Fruit fly (Drosophila melanogaster) whole organism, embryonic: ENCODE measurements around the gene CG3337.

Experiments used
- ATbp ChIP-seq: fragments of 200-800 bp; sonication (Bioruptor generic); optimal IDR thresholded peaks from 2 replicates; lab custom pipeline; 2017; ENCODE audit warnings: missing biosample characterization, mild to moderate bottlenecking, missing genetic modification characterization, missing genetic modification reagents
- Ada2b ChIP-seq: fragments of 200-800 bp; sonication (Bioruptor generic); IDR thresholded peaks from 2 replicates; pipeline ENCODE4 v1.3.6; 2022; ENCODE audit warnings: missing biosample characterization, missing genetic modification characterization
- Asciz ChIP-seq: fragments of 200-800 bp; sonication (Bioruptor generic); optimal IDR thresholded peaks from 2 replicates; lab custom pipeline; 2017; ENCODE audit warnings: missing biosample characterization, mild to moderate bottlenecking, missing genetic modification characterization, missing genetic modification reagents
- CG10209 ChIP-seq: fragments of 200-800 bp; sonication (Bioruptor generic); optimal IDR thresholded peaks from 3 replicates; lab custom pipeline; 2017; ENCODE audit warnings: missing biosample characterization, mild to moderate bottlenecking, missing genetic modification characterization, missing genetic modification reagents
- CG10462 ChIP-seq: fragments of 200-800 bp; sonication (Bioruptor generic); optimal IDR thresholded peaks from 2 replicates; lab custom pipeline; 2016; ENCODE audit warnings: missing biosample characterization, missing genetic modification characterization
- CG11696 ChIP-seq: fragments of 200-800 bp; sonication (Bioruptor generic); IDR thresholded peaks from 2 replicates; pipeline ENCODE4 v1.3.6; 2022; ENCODE audit warnings: missing biosample characterization, missing genetic modification characterization
- CG12071 ChIP-seq: fragments of 200-800 bp; sonication (Bioruptor generic); optimal IDR thresholded peaks from 3 replicates; lab custom pipeline; 2018; ENCODE audit warnings: missing biosample characterization, mild to moderate bottlenecking, missing genetic modification characterization
- CG12769 ChIP-seq: fragments of 200-800 bp; sonication (Bioruptor generic); optimal IDR thresholded peaks from 2 replicates; lab custom pipeline; 2019; ENCODE audit warnings: missing biosample characterization, mild to moderate bottlenecking, missing genetic modification characterization, moderate library complexity
- CG13775 ChIP-seq: fragments of 200-800 bp; sonication (Bioruptor generic); optimal IDR thresholded peaks from 3 replicates; lab custom pipeline; 2017; ENCODE audit warnings: missing biosample characterization, mild to moderate bottlenecking, missing genetic modification characterization
- CG14050 ChIP-seq: fragments of 200-800 bp; sonication (Bioruptor generic); IDR thresholded peaks from 3 replicates; pipeline ENCODE4 v1.3.6; 2022; ENCODE audit warnings: missing biosample characterization, missing genetic modification characterization
- CG1529 ChIP-seq: fragments of 200-800 bp; sonication (Bioruptor generic); optimal IDR thresholded peaks from 3 replicates; lab custom pipeline; 2018; ENCODE audit warnings: missing biosample characterization, missing genetic modification characterization
- CG1603 ChIP-seq: fragments of 200-800 bp; sonication (Bioruptor generic); optimal IDR thresholded peaks from 2 replicates; lab custom pipeline; 2019; ENCODE audit warnings: missing biosample characterization, mild to moderate bottlenecking, missing genetic modification characterization, moderate library complexity
- CG16863 ChIP-seq: fragments of 200-800 bp; sonication (Bioruptor generic); optimal IDR thresholded peaks from 3 replicates; lab custom pipeline; 2016; ENCODE audit warnings: missing biosample characterization, missing genetic modification characterization
- CG2875 ChIP-seq: fragments of 200-800 bp; sonication (Bioruptor generic); optimal IDR thresholded peaks from 2 replicates; lab custom pipeline; 2017; ENCODE audit warnings: missing biosample characterization, mild to moderate bottlenecking, missing genetic modification characterization, missing genetic modification reagents
- CG30431 ChIP-seq: fragments of 200-800 bp; sonication (Bioruptor generic); optimal IDR thresholded peaks from 2 replicates; lab custom pipeline; 2017; ENCODE audit warnings: missing biosample characterization, missing genetic modification characterization
- CG3838 ChIP-seq: fragments of 200-800 bp; sonication (Bioruptor generic); optimal IDR thresholded peaks from 3 replicates; lab custom pipeline; 2016; ENCODE audit warnings: missing biosample characterization, missing genetic modification characterization
- CG4820 ChIP-seq: fragments of 200-800 bp; sonication (Bioruptor generic); optimal IDR thresholded peaks from 3 replicates; lab custom pipeline; 2016; ENCODE audit warnings: missing biosample characterization, missing genetic modification characterization
- CG6765 ChIP-seq: fragments of 200-800 bp; sonication (Bioruptor generic); optimal IDR thresholded peaks from 3 replicates; lab custom pipeline; 2017; ENCODE audit warnings: missing biosample characterization, mild to moderate bottlenecking, missing genetic modification characterization
- CG7928 ChIP-seq: fragments of 200-800 bp; sonication (Bioruptor generic); optimal IDR thresholded peaks from 2 replicates; lab custom pipeline; 2017; ENCODE audit warnings: missing biosample characterization, mild to moderate bottlenecking, missing genetic modification characterization
- CG8281 ChIP-seq: fragments of 200-800 bp; sonication (Bioruptor generic); optimal IDR thresholded peaks from 2 replicates; lab custom pipeline; 2018; ENCODE audit warnings: missing biosample characterization, mild to moderate bottlenecking, missing genetic modification characterization, moderate library complexity
- CG8388 ChIP-seq: fragments of 200-800 bp; sonication (Bioruptor generic); optimal IDR thresholded peaks from 2 replicates; lab custom pipeline; 2019; ENCODE audit warnings: missing biosample characterization, mild to moderate bottlenecking, missing genetic modification characterization, moderate library complexity
- CG8944 ChIP-seq: fragments of 200-800 bp; sonication (Bioruptor generic); optimal IDR thresholded peaks from 3 replicates; lab custom pipeline; 2016; ENCODE audit warnings: missing biosample characterization, missing genetic modification characterization
- CG9727 ChIP-seq: fragments of 200-800 bp; sonication (Bioruptor generic); optimal IDR thresholded peaks from 3 replicates; lab custom pipeline; 2017; ENCODE audit warnings: missing biosample characterization, mild to moderate bottlenecking, missing genetic modification characterization
- Chrac-16 ChIP-seq: fragments of 200-800 bp; sonication (Bioruptor generic); optimal IDR thresholded peaks from 3 replicates; lab custom pipeline; 2016; ENCODE audit warnings: missing biosample characterization, missing genetic modification characterization
- D19A ChIP-seq: fragments of 200-800 bp; optimal IDR thresholded peaks from 3 replicates; lab custom pipeline; 2019; ENCODE audit warnings: missing biosample characterization, mild to moderate bottlenecking, missing genetic modification characterization, moderate library complexity
- Ets97D ChIP-seq: fragments of 200-800 bp; sonication (Bioruptor generic); optimal IDR thresholded peaks from 3 replicates; lab custom pipeline; 2016; ENCODE audit warnings: missing biosample characterization, missing genetic modification characterization
- HLH4C ChIP-seq: fragments of 200-800 bp; sonication (Bioruptor generic); IDR thresholded peaks from 3 replicates; pipeline ENCODE4 v1.3.6; 2022; ENCODE audit warnings: missing biosample characterization, missing genetic modification characterization; ENCODE audit not compliant: partially characterized antibody
- Hey ChIP-seq: fragments of 200-800 bp; sonication (Bioruptor generic); optimal IDR thresholded peaks from 3 replicates; lab custom pipeline; 2018; ENCODE audit warnings: missing biosample characterization, mild to moderate bottlenecking, missing genetic modification characterization
- Hr3 ChIP-seq: fragments of 200-800 bp; sonication (Bioruptor generic); optimal IDR thresholded peaks from 3 replicates; lab custom pipeline; 2016; ENCODE audit warnings: missing biosample characterization, missing genetic modification characterization
- Med ChIP-seq: fragments of 200-800 bp; sonication (Bioruptor generic); peaks from one replicate; lab custom pipeline; 2016; ENCODE audit warnings: missing biosample characterization, missing genetic modification characterization, mild to moderate bottlenecking, inconsistent platforms, moderate library complexity
- NC2β ChIP-seq: fragments of 200-800 bp; sonication (Bioruptor generic); optimal IDR thresholded peaks from 2 replicates; lab custom pipeline; 2016; ENCODE audit warnings: missing biosample characterization, missing genetic modification characterization
- Oaz ChIP-seq: fragments of 200-800 bp; sonication (Bioruptor generic); IDR thresholded peaks from 2 replicates; pipeline ENCODE4 v1.3.6; 2022; ENCODE audit warnings: missing biosample characterization, missing genetic modification characterization
- Ptx1 ChIP-seq: fragments of 200-800 bp; sonication (Bioruptor generic); IDR thresholded peaks from 2 replicates; pipeline ENCODE4 v1.3.6; 2022; ENCODE audit warnings: missing biosample characterization, missing genetic modification characterization
- Rfx ChIP-seq: fragments of 200-800 bp; sonication (Bioruptor generic); IDR thresholded peaks from 2 replicates; pipeline ENCODE4 v1.3.6; 2022; ENCODE audit warnings: missing biosample characterization, missing genetic modification characterization
- Sox100B ChIP-seq: fragments of 200-800 bp; sonication (Bioruptor generic); optimal IDR thresholded peaks from 3 replicates; lab custom pipeline; 2018; ENCODE audit warnings: missing biosample characterization, mild to moderate bottlenecking, missing genetic modification characterization
- Sox102F ChIP-seq: fragments of 200-800 bp; sonication (Bioruptor generic); optimal IDR thresholded peaks from 2 replicates; lab custom pipeline; 2018; ENCODE audit warnings: missing biosample characterization, mild to moderate bottlenecking, missing genetic modification characterization, moderate library complexity
- Trl ChIP-seq, 3 experiments: fragments of >200 bp in 2 of 3; fragments of 200-800 bp in 1 of 3; sonication (Bioruptor generic) in 1 of 3; optimal IDR thresholded peaks; 2 replicates in 1 of 3; 3 replicates in 2 of 3; lab custom pipeline; 2016 to 2017; ENCODE audit warnings: missing biosample characterization in 1 of 3, missing genetic modification characterization in 1 of 3
- bsh ChIP-seq, 2 experiments: fragments of 200-800 bp; sonication (Bioruptor generic); optimal IDR thresholded peaks; 2 replicates each; lab custom pipeline; 2017 to 2018; ENCODE audit warnings: mild to moderate bottlenecking in 2 of 2, missing biosample characterization in 2 of 2, missing genetic modification characterization in 2 of 2, moderate library complexity in 1 of 2
- cato ChIP-seq: fragments of 200-800 bp; sonication (Bioruptor generic); optimal IDR thresholded peaks from 2 replicates; lab custom pipeline; 2016; ENCODE audit warnings: missing biosample characterization, missing genetic modification characterization, borderline replicate concordance
- dmrt99B ChIP-seq: fragments of 200-800 bp; sonication (Bioruptor generic); optimal IDR thresholded peaks from 2 replicates; lab custom pipeline; 2018; ENCODE audit warnings: missing biosample characterization, mild to moderate bottlenecking, missing genetic modification characterization, moderate library complexity
- dpn ChIP-seq, 2 experiments: fragments of 200-800 bp; sonication (Bioruptor generic); optimal IDR thresholded peaks; 3 replicates each; lab custom pipeline; 2016; ENCODE audit warnings: missing biosample characterization in 2 of 2, missing genetic modification characterization in 2 of 2
- esg ChIP-seq: fragments of 200-800 bp; sonication (Bioruptor generic); conservative IDR thresholded peaks from 2 replicates; pipeline ENCODE4 v1.3.6; 2022; ENCODE audit warnings: missing biosample characterization, missing genetic modification characterization
- fd3F ChIP-seq: fragments of 200-800 bp; sonication (Bioruptor generic); optimal IDR thresholded peaks from 2 replicates; lab custom pipeline; 2018; ENCODE audit warnings: missing biosample characterization, mild to moderate bottlenecking, missing genetic modification characterization, moderate library complexity
- ind ChIP-seq: fragments of 200-800 bp; sonication (Bioruptor generic); optimal IDR thresholded peaks from 3 replicates; lab custom pipeline; 2016; ENCODE audit warnings: missing biosample characterization, missing genetic modification characterization
- maf-S ChIP-seq: fragments of 200-800 bp; sonication (Bioruptor generic); optimal IDR thresholded peaks from 2 replicates; lab custom pipeline; 2016; ENCODE audit warnings: missing biosample characterization, missing genetic modification characterization
- pb ChIP-seq: fragments of 200-800 bp; sonication (Bioruptor generic); optimal IDR thresholded peaks from 3 replicates; lab custom pipeline; 2016; ENCODE audit warnings: missing biosample characterization, missing genetic modification characterization
- seq ChIP-seq: fragments of 200-800 bp; sonication (Bioruptor generic); IDR thresholded peaks from 2 replicates; pipeline ENCODE4 v1.3.6; 2022; ENCODE audit warnings: missing biosample characterization, missing genetic modification characterization
- vnd ChIP-seq: fragments of 200-800 bp; sonication (Bioruptor generic); IDR thresholded peaks from 3 replicates; pipeline ENCODE4 v1.3.6; 2022; ENCODE audit warnings: missing biosample characterization, missing genetic modification characterization; ENCODE audit not compliant: partially characterized antibody
- wdn ChIP-seq: fragments of 200-800 bp; sonication (Bioruptor generic); IDR thresholded peaks from 2 replicates; pipeline ENCODE4 v1.3.6; 2022; ENCODE audit warnings: missing biosample characterization, missing genetic modification characterization
- zen2 ChIP-seq: fragments of 200-800 bp; sonication (Bioruptor generic); IDR thresholded peaks from 3 replicates; pipeline ENCODE4 v1.3.6; 2022; ENCODE audit warnings: missing biosample characterization, missing genetic modification characterization; ENCODE audit not compliant: partially characterized antibody

The CG3337 gene

DNA sequence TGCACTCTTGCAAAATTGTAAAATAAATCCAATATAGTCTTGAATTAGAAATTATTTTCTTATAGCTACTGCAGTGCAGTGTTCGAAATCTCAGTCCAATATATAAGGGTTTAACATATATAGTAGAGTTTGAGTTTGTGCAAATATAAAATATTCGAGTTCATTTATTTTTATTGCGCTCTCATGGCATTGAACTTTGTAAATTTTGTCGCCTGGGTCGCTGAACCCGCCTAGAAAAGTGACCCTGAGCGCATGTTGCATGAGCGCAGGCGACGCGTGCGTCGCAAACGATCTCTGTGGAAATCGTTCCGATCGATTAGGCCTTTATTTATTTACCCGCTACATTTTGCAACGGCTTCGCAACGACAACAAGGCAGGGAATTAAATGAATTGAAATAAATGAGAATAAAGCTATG is 23.4 kb downstream of the CG3337 start (continued):
- TF ChIP-seq CG10462 (peak; percentile 13), seq (GFP tag; lab: Robert Waterston, UW) (peak; percentile 37; the same call in 1 of the 2 replicates), pb (GFP tag; lab: Kevin White, UChicago) (peak; percentile 16), CG12071 (GFP tag; lab: Kevin White, UChicago) (no peak), fd3F (no peak), CG14050 (GFP tag; lab: Robert Waterston, UW) (peak; percentile 48; the same call in 1 of the 3 replicates), CG10209 (GFP tag; lab: Kevin White, UChicago) (peak; percentile 49), ATbp (GFP tag; lab: Kevin White, UChicago) (peak; percentile 52), zen2 (GFP tag; lab: Robert Waterston, UW) (no peak), D19A (tag; lab: Kevin White, UChicago) (peak; percentile 2), CG1529 (GFP tag; lab: Kevin White, UChicago) (peak; percentile 41), CG8944 (GFP tag; lab: Kevin White, UChicago) (no peak), Hr3 (GFP tag; lab: Kevin White, UChicago) (peak; percentile 1), Chrac-16 (GFP tag; lab: Kevin White, UChicago) (peak; percentile 42), ind (GFP tag; lab: Kevin White, UChicago) (no peak), CG8281 (tag; lab: Kevin White, UChicago) (no peak), Rfx (GFP tag; lab: Robert Waterston, UW) (no peak), CG11696 (GFP tag; lab: Robert Waterston, UW) (no peak), wdn (GFP tag; lab: Robert Waterston, UW) (no peak), Sox100B (GFP tag; lab: Kevin White, UChicago) (no peak), Ptx1 (GFP tag; lab: Robert Waterston, UW) (peak; percentile 39), CG13775 (GFP tag; lab: Kevin White, UChicago) (peak; percentile 28), CG8388 (GFP tag; lab: Kevin White, UChicago) (peak; percentile 25), CG4820 (GFP tag; lab: Kevin White, UChicago) (peak; percentile 10), CG3838 (GFP tag; lab: Kevin White, UChicago) (peak; percentile 45), Sox102F (GFP tag; lab: Kevin White, UChicago) (peak; percentile 58), CG7928 (GFP tag; lab: Kevin White, UChicago) (no peak), CG6765 (GFP tag; lab: Kevin White, UChicago) (no peak), CG30431 (GFP tag; lab: Kevin White, UChicago) (peak; percentile 27), CG2875 (GFP tag; lab: Kevin White, UChicago) (peak; percentile 34), CG9727 (GFP tag; lab: Kevin White, UChicago) (peak; percentile 6), Trl (optimal IDR thresholded peaks at IDR 0.05; lab: Kevin White, UChicago) (no peak), Trl (GFP tag; optimal IDR thresholded peaks at IDR 0.05; lab: Kevin White, UChicago) (peak; percentile 0), dpn (GFP tag; optimal IDR thresholded peaks at IDR 0.05; lab: Kevin White, UChicago) (peak in 1 of 2 experiments; percentile 22), CG12769 (tag; lab: Kevin White, UChicago) (no peak), vnd (no peak), cato (GFP tag; lab: Kevin White, UChicago) (no peak), Ets97D (GFP tag; lab: Kevin White, UChicago) (no peak), bsh (GFP tag; optimal IDR thresholded peaks at IDR 0.05; lab: Kevin White, UChicago) (peak; percentile 20 to 69), Oaz (GFP tag; lab: Robert Waterston, UW) (no peak), HLH4C (GFP tag; lab: Robert Waterston, UW) (no peak), Asciz (GFP tag; lab: Kevin White, UChicago) (no peak), CG16863 (GFP tag; lab: Kevin White, UChicago) (peak; percentile 11), esg (GFP tag; lab: Robert Waterston, UW) (peak; percentile 19; the same call in 1 of the 2 replicates), Ada2b (GFP tag; lab: Robert Waterston, UW) (peak; percentile 24; the same call in 1 of the 2 replicates), maf-S (no peak), CG1603 (tag; lab: Kevin White, UChicago) (peak; percentile 55), Med (GFP tag; lab: Kevin White, UChicago) (no peak), Hey (tag; lab: Kevin White, UChicago) (no peak), dmrt99B (tag; lab: Kevin White, UChicago) (no peak), NC2β (GFP tag; lab: Kevin White, UChicago) (peak; percentile 23)
